Fruit fly (Drosophila melanogaster) whole organism, embryonic: ENCODE measurements around the gene Gli.
A peak's percentile ranks its signal among the peaks of the same experiment; 100 is the strongest.

ENCODE experiments used
- Abd-B ChIP-seq: fragments of 200-800 bp; sonication (Bioruptor generic); optimal IDR thresholded peaks from 2 replicates; lab custom pipeline; 2018; ENCODE audit warnings: missing biosample characterization, mild to moderate bottlenecking, missing genetic modification characterization, moderate library complexity
- Adf1 ChIP-seq: fragments of 200-800 bp; sonication (Bioruptor generic); IDR thresholded peaks from 2 replicates; pipeline ENCODE4 v1.3.6; 2022; ENCODE audit warnings: missing biosample characterization, missing genetic modification characterization
- Bdp1 ChIP-seq: fragments of 200-800 bp; sonication (Bioruptor generic); optimal IDR thresholded peaks from 3 replicates; lab custom pipeline; 2016; ENCODE audit warnings: missing biosample characterization, missing genetic modification characterization
- Bgb ChIP-seq: fragments of 200-800 bp; sonication (Bioruptor generic); IDR thresholded peaks from 2 replicates; pipeline ENCODE4 v1.3.6; 2022; ENCODE audit warnings: missing biosample characterization, missing genetic modification characterization; ENCODE audit not compliant: partially characterized antibody
- CG11247 ChIP-seq: fragments of 200-800 bp; sonication (Bioruptor generic); IDR thresholded peaks from 2 replicates; pipeline ENCODE4 v1.3.6; 2022; ENCODE audit warnings: missing biosample characterization, missing genetic modification characterization
- CG12071 ChIP-seq: fragments of 200-800 bp; sonication (Bioruptor generic); optimal IDR thresholded peaks from 3 replicates; lab custom pipeline; 2018; ENCODE audit warnings: missing biosample characterization, mild to moderate bottlenecking, missing genetic modification characterization
- CG13424 ChIP-seq: fragments of 200-800 bp; sonication (Bioruptor generic); optimal IDR thresholded peaks from 2 replicates; lab custom pipeline; 2019; ENCODE audit warnings: missing biosample characterization, mild to moderate bottlenecking, missing genetic modification characterization, moderate library complexity
- CG14441 ChIP-seq: fragments of 200-800 bp; sonication (Bioruptor generic); IDR thresholded peaks from 2 replicates; pipeline ENCODE4 v1.3.6; 2022; ENCODE audit warnings: missing biosample characterization, missing genetic modification characterization
- CG14860 ChIP-seq: fragments of 200-800 bp; sonication (Bioruptor generic); IDR thresholded peaks from 3 replicates; pipeline ENCODE4 v1.3.6; 2022; ENCODE audit warnings: missing biosample characterization, missing genetic modification characterization; ENCODE audit not compliant: partially characterized antibody
- CG18011 ChIP-seq: fragments of 200-800 bp; sonication (Bioruptor generic); optimal IDR thresholded peaks from 2 replicates; lab custom pipeline; 2017; ENCODE audit warnings: missing biosample characterization, missing genetic modification characterization, mild to moderate bottlenecking, moderate library complexity, missing genotype
- CG31441 ChIP-seq: fragments of 200-800 bp; sonication (Bioruptor generic); IDR thresholded peaks from 2 replicates; pipeline ENCODE4 v1.3.6; 2022; ENCODE audit warnings: missing biosample characterization, missing genetic modification characterization
- CG4282 ChIP-seq: fragments of 200-800 bp; sonication (Bioruptor generic); optimal IDR thresholded peaks from 2 replicates; lab custom pipeline; 2016; ENCODE audit warnings: missing biosample characterization, missing genetic modification characterization
- CG4404 ChIP-seq: fragments of 200-800 bp; sonication (Bioruptor generic); IDR thresholded peaks from 2 replicates; pipeline ENCODE4 v1.3.6; 2022; ENCODE audit warnings: missing biosample characterization, missing genetic modification characterization
- CG4707 ChIP-seq: fragments of 200-800 bp; sonication (Bioruptor generic); optimal IDR thresholded peaks from 2 replicates; lab custom pipeline; 2018; ENCODE audit warnings: missing biosample characterization, mild to moderate bottlenecking, missing genetic modification characterization, moderate library complexity
- CG4730 ChIP-seq: fragments of 200-800 bp; sonication (Bioruptor generic); IDR thresholded peaks from 2 replicates; pipeline ENCODE4 v1.3.6; 2022; ENCODE audit warnings: missing biosample characterization, missing genetic modification characterization
- CG5180 ChIP-seq: fragments of 200-800 bp; sonication (Bioruptor generic); optimal IDR thresholded peaks from 3 replicates; lab custom pipeline; 2017; ENCODE audit warnings: missing biosample characterization, missing genetic modification characterization, mild to moderate bottlenecking, moderate library complexity, missing genetic modification reagents
- CG7928 ChIP-seq: fragments of 200-800 bp; sonication (Bioruptor generic); optimal IDR thresholded peaks from 2 replicates; lab custom pipeline; 2017; ENCODE audit warnings: missing biosample characterization, mild to moderate bottlenecking, missing genetic modification characterization
- CG9437 ChIP-seq: fragments of 200-800 bp; sonication (Bioruptor generic); optimal IDR thresholded peaks from 2 replicates; lab custom pipeline; 2018; ENCODE audit warnings: missing biosample characterization, mild to moderate bottlenecking, missing genetic modification characterization
- CG9609 ChIP-seq: fragments of 200-800 bp; sonication (Bioruptor generic); optimal IDR thresholded peaks from 3 replicates; lab custom pipeline; 2016; ENCODE audit warnings: missing biosample characterization, missing genetic modification characterization
- D19B ChIP-seq: fragments of 200-800 bp; sonication (Bioruptor generic); optimal IDR thresholded peaks from 2 replicates; lab custom pipeline; 2017; ENCODE audit warnings: missing biosample characterization, mild to moderate bottlenecking, missing genetic modification characterization
- Dfd ChIP-seq, 2 experiments: fragments of >200 bp; optimal IDR thresholded peaks; 2 replicates each; lab custom pipeline; 2017; ENCODE audit warnings: missing biosample characterization in 2 of 2, missing genetic modification characterization in 2 of 2
- Doc3 ChIP-seq: fragments of 200-800 bp; sonication (Bioruptor generic); IDR thresholded peaks from 3 replicates; pipeline ENCODE4 v1.3.6; 2022; ENCODE audit warnings: missing biosample characterization, missing genetic modification characterization; ENCODE audit not compliant: partially characterized antibody
- GATAe ChIP-seq: fragments of 200-800 bp; sonication (Bioruptor generic); conservative IDR thresholded peaks from 2 replicates; pipeline ENCODE4 v1.3.6; 2022; ENCODE audit warnings: missing biosample characterization, missing genetic modification characterization
- H15 ChIP-seq: fragments of 200-800 bp; sonication (Bioruptor generic); IDR thresholded peaks from 3 replicates; pipeline ENCODE4 v1.3.6; 2022; ENCODE audit warnings: missing biosample characterization, missing genetic modification characterization
- Hand ChIP-seq: fragments of 200-800 bp; sonication (Bioruptor generic); optimal IDR thresholded peaks from 2 replicates; lab custom pipeline; 2017; ENCODE audit warnings: mild to moderate bottlenecking, missing biosample characterization, missing genetic modification reagents, missing genetic modification characterization
- Hr51 ChIP-seq, 2 experiments: fragments of 200-800 bp; sonication (Bioruptor generic); optimal IDR thresholded peaks; 2 replicates in 1 of 2; 3 replicates in 1 of 2; lab custom pipeline; 2016 to 2018; ENCODE audit warnings: missing biosample characterization in 2 of 2, missing genetic modification characterization in 2 of 2, mild to moderate bottlenecking in 1 of 2, moderate library complexity in 1 of 2
- MESR4 ChIP-seq: fragments of 200-800 bp; sonication (Bioruptor generic); optimal IDR thresholded peaks from 2 replicates; lab custom pipeline; 2018; ENCODE audit warnings: missing biosample characterization, mild to moderate bottlenecking, missing genetic modification characterization, moderate library complexity
- Mrtf ChIP-seq: fragments of 200-800 bp; sonication (Bioruptor generic); IDR thresholded peaks from 3 replicates; pipeline ENCODE4 v1.3.6; 2022; ENCODE audit warnings: missing biosample characterization, missing genetic modification characterization
- Nf-YB ChIP-seq: fragments of 200-800 bp; sonication (Bioruptor generic); optimal IDR thresholded peaks from 3 replicates; lab custom pipeline; 2019; ENCODE audit warnings: missing biosample characterization, mild to moderate bottlenecking, missing genetic modification characterization, moderate library complexity
- Opbp ChIP-seq: fragments of 200-800 bp; sonication (Bioruptor generic); IDR thresholded peaks from 3 replicates; pipeline ENCODE4 v1.3.6; 2022; ENCODE audit warnings: missing biosample characterization, missing genetic modification characterization; ENCODE audit not compliant: partially characterized antibody
- Side ChIP-seq: fragments of 200-800 bp; sonication (Bioruptor generic); optimal IDR thresholded peaks from 2 replicates; lab custom pipeline; 2016; ENCODE audit warnings: missing biosample characterization, missing genetic modification characterization
- ap ChIP-seq: fragments of 200-800 bp; sonication (Bioruptor generic); IDR thresholded peaks from 2 replicates; pipeline ENCODE4 v1.3.6; 2022; ENCODE audit warnings: missing biosample characterization, missing genetic modification characterization
- ato ChIP-seq: fragments of 200-800 bp; sonication (Bioruptor generic); IDR thresholded peaks from 2 replicates; pipeline ENCODE4 v1.3.6; 2022; ENCODE audit warnings: missing biosample characterization, missing genetic modification characterization; ENCODE audit not compliant: partially characterized antibody
- bbx ChIP-seq: fragments of 200-800 bp; sonication (Bioruptor generic); IDR thresholded peaks from 2 replicates; pipeline ENCODE4 v1.3.6; 2022; ENCODE audit warnings: missing biosample characterization, missing genetic modification characterization; ENCODE audit not compliant: partially characterized antibody
- dpn ChIP-seq, 2 experiments: fragments of 200-800 bp; sonication (Bioruptor generic); optimal IDR thresholded peaks; 3 replicates each; lab custom pipeline; 2016; ENCODE audit warnings: missing biosample characterization in 2 of 2, missing genetic modification characterization in 2 of 2
- ewg ChIP-seq: fragments of 200-800 bp; sonication (Bioruptor generic); optimal IDR thresholded peaks from 3 replicates; lab custom pipeline; 2017; ENCODE audit warnings: mild to moderate bottlenecking, missing biosample characterization, missing genetic modification reagents, missing genetic modification characterization
- gcm ChIP-seq: fragments of 200-800 bp; sonication (Bioruptor generic); optimal IDR thresholded peaks from 2 replicates; lab custom pipeline; 2019; ENCODE audit warnings: missing biosample characterization, mild to moderate bottlenecking, missing genetic modification characterization, moderate library complexity
- gcm2 ChIP-seq: fragments of 200-800 bp; sonication (Bioruptor generic); optimal IDR thresholded peaks from 2 replicates; lab custom pipeline; 2016; ENCODE audit warnings: missing biosample characterization, missing genetic modification characterization
- hb ChIP-seq: fragments of 200-800 bp; sonication (Bioruptor generic); IDR thresholded peaks from 3 replicates; pipeline ENCODE4 v1.3.6; 2022; ENCODE audit warnings: missing biosample characterization, missing genetic modification characterization; ENCODE audit not compliant: partially characterized antibody
- her ChIP-seq: fragments of 200-800 bp; sonication (Bioruptor generic); optimal IDR thresholded peaks from 2 replicates; lab custom pipeline; 2016; ENCODE audit warnings: missing biosample characterization, missing genetic modification characterization
- ken ChIP-seq: fragments of 200-800 bp; sonication (Bioruptor generic); IDR thresholded peaks from 3 replicates; pipeline ENCODE4 v1.3.6; 2022; ENCODE audit warnings: missing biosample characterization, missing genetic modification characterization
- mirr ChIP-seq: fragments of 200-800 bp; sonication (Bioruptor generic); optimal IDR thresholded peaks from 3 replicates; lab custom pipeline; 2018; ENCODE audit warnings: missing biosample characterization, mild to moderate bottlenecking, missing genetic modification characterization
- nerfin-2 ChIP-seq: fragments of 200-800 bp; sonication (Bioruptor generic); IDR thresholded peaks from 2 replicates; pipeline ENCODE4 v1.3.6; 2022; ENCODE audit warnings: missing biosample characterization, missing genetic modification characterization; ENCODE audit not compliant: partially characterized antibody
- otp ChIP-seq: fragments of 200-800 bp; sonication (Bioruptor generic); IDR thresholded peaks from 3 replicates; pipeline ENCODE4, ENCODE4 v1.3.6; 2022; ENCODE audit warnings: missing biosample characterization, missing genetic modification characterization
- psq ChIP-seq: fragments of 200-800 bp; sonication (Bioruptor generic); optimal IDR thresholded peaks from 2 replicates; lab custom pipeline; 2017; ENCODE audit warnings: missing biosample characterization, missing genetic modification characterization
- scrt ChIP-seq: fragments of 200-800 bp; sonication (Bioruptor generic); optimal IDR thresholded peaks from 2 replicates; lab custom pipeline; 2018; ENCODE audit warnings: missing biosample characterization, mild to moderate bottlenecking, missing genetic modification characterization, moderate library complexity
- sd ChIP-seq: fragments of 200-800 bp; sonication (Bioruptor generic); optimal IDR thresholded peaks from 3 replicates; lab custom pipeline; 2018; ENCODE audit warnings: missing biosample characterization, mild to moderate bottlenecking, missing genetic modification characterization, moderate library complexity
- sug ChIP-seq: fragments of 200-800 bp; optimal IDR thresholded peaks from 2 replicates; lab custom pipeline; 2019; ENCODE audit warnings: missing biosample characterization, mild to moderate bottlenecking, missing genetic modification characterization, moderate library complexity

Gli gene

DNA sequence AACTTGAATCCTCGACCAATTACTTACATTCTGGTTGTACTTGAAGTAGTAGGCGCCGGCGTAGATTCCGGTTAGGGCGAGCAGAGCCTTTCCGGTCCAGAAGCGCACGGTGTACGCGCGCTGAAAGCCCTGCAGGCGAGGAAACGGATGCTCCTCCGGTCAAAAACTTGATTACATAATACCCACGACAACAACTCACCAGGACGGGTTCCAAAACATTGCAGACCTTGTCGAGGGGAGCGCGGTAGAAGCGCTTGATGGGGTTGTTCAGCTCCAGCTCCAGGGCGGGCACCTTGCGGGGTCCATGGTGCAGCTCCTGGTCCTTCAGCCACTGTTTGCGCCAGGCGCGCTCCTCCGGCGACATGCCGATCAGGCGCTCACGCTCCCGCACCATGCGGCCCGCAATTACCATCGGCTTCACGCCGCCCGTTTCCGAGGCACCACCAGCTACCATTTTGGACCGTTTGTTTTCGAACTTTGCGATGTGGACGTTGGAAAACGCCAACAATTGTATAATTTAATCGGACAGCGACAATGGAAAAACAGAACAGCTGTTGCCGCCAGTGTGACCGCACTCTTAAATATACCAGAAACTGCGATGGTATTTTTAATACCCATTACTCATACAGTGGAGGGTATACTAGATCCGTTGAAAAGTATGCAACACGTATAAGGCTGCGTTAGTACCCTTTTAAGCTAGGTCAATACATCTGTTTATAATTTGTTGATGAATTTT lies 11.9 kb downstream of the Gli start, which contains the start of gene ND-B17 (continued):
- no peak; the same call in 1 of the 2 replicates for TF ChIP-seq Bgb (GFP tag; lab: Robert Waterston, UW)
- no peak for TF ChIP-seq Doc3 (GFP tag; lab: Robert Waterston, UW)
- TF ChIP-seq Dfd (GFP tag; optimal IDR thresholded peaks at IDR 0.05; lab: Kevin White, UChicago): no peak
- TF ChIP-seq CG18011 (GFP tag; lab: Kevin White, UChicago): no peak
- no peak for TF ChIP-seq nerfin-2 (GFP tag; lab: Robert Waterston, UW)
- TF ChIP-seq CG4282 (GFP tag; lab: Kevin White, UChicago): peak; percentile 33
- TF ChIP-seq ato (GFP tag; lab: Robert Waterston, UW): 0 out of 2 replicates have a peak, but pooled peaks have one; percentile 7
- peak; percentile 93 for TF ChIP-seq D19B (GFP tag; lab: Kevin White, UChicago)
- peak in 1 of 2 experiments; percentile 37 for TF ChIP-seq Hr51 (GFP tag; optimal IDR thresholded peaks at IDR 0.05; lab: Kevin White, UChicago)
- no peak for TF ChIP-seq scrt (GFP tag; lab: Kevin White, UChicago)
- peak; percentile 46 for TF ChIP-seq Side (GFP tag; lab: Kevin White, UChicago)
- TF ChIP-seq hb: no peak
- no peak for TF ChIP-seq psq (GFP tag; lab: Kevin White, UChicago)
- no peak for TF ChIP-seq Nf-YB (GFP tag; lab: Kevin White, UChicago)
- no peak for TF ChIP-seq Abd-B (GFP tag; lab: Kevin White, UChicago)
- TF ChIP-seq CG11247 (GFP tag; lab: Robert Waterston, UW): peak; percentile 56
- no peak for TF ChIP-seq ewg (GFP tag; lab: Kevin White, UChicago)
- no peak for TF ChIP-seq sd (tag; lab: Kevin White, UChicago)
- TF ChIP-seq CG4404 (GFP tag; lab: Robert Waterston, UW): no peak
- TF ChIP-seq gcm (GFP tag; lab: Kevin White, UChicago): no peak
- TF ChIP-seq CG9609 (GFP tag; lab: Kevin White, UChicago): peak; percentile 29
- TF ChIP-seq H15 (GFP tag; lab: Robert Waterston, UW): 0 out of 3 replicates have a peak, but pooled peaks have one; percentile 42
- no peak for TF ChIP-seq gcm2
- peak; percentile 31; the same call in 1 of the 2 replicates for TF ChIP-seq bbx
- TF ChIP-seq CG12071: no peak
- TF ChIP-seq sug (tag; lab: Kevin White, UChicago): peak; percentile 29
- no peak; the same call in 2 of the 3 replicates for TF ChIP-seq Mrtf (GFP tag; lab: Robert Waterston, UW)
- TF ChIP-seq ken (GFP tag; lab: Robert Waterston, UW): peak; percentile 75
- peak; percentile 6 for TF ChIP-seq Bdp1
- peak; percentile 65 for TF ChIP-seq CG14441 (GFP tag; lab: Robert Waterston, UW)
- peak; percentile 45 for TF ChIP-seq CG13424 (tag; lab: Kevin White, UChicago)
- TF ChIP-seq MESR4 (GFP tag; lab: Kevin White, UChicago): peak; percentile 86
- no peak for TF ChIP-seq CG4707 (GFP tag; lab: Kevin White, UChicago)
- TF ChIP-seq mirr (GFP tag; lab: Kevin White, UChicago): no peak
- 0 out of 2 replicates have a peak, but pooled peaks have one; percentile 25 for TF ChIP-seq ap (GFP tag; lab: Robert Waterston, UW)
- peak; percentile 24; the same call in 1 of the 2 replicates for TF ChIP-seq Adf1 (GFP tag; lab: Robert Waterston, UW)
- peak; percentile 26 to 69 for TF ChIP-seq dpn (GFP tag; optimal IDR thresholded peaks at IDR 0.05; lab: Kevin White, UChicago)
- no peak for TF ChIP-seq Hand (GFP tag; lab: Kevin White, UChicago)
- TF ChIP-seq GATAe: no peak
- TF ChIP-seq CG5180 (GFP tag; lab: Kevin White, UChicago): no peak
- no peak for TF ChIP-seq CG7928
- no peak for TF ChIP-seq CG31441 (GFP tag; lab: Robert Waterston, UW)
- no peak for TF ChIP-seq Opbp (GFP tag; lab: Robert Waterston, UW)
- no peak for TF ChIP-seq CG14860 (GFP tag; lab: Robert Waterston, UW)
- TF ChIP-seq her: peak; percentile 24
- no peak for TF ChIP-seq CG4730
- TF ChIP-seq CG9437 (GFP tag; lab: Kevin White, UChicago): no peak
- TF ChIP-seq otp: no peak
